Worm (Caenorhabditis elegans) whole organism, early embryonic: Measurements from ENCODE around the gene C16D9.5.

ENCODE experiments used
- B0310.2 ChIP-seq: sonication (generic microtip); optimal IDR thresholded peaks from 2 replicates; lab custom pipeline; 2016; ENCODE audit warnings: mild to moderate bottlenecking, missing genetic modification characterization, missing compliant biosample characterization
- F13C5.2 ChIP-seq: sonication (generic microtip); optimal IDR thresholded peaks from 2 replicates; lab custom pipeline; 2017; ENCODE audit warnings: mild to moderate bottlenecking, missing genetic modification characterization, inconsistent platforms, missing compliant biosample characterization
- aly-1 ChIP-seq: sonication (generic microtip); optimal IDR thresholded peaks from 2 replicates; lab custom pipeline; 2016; ENCODE audit warnings: missing genetic modification characterization, missing compliant biosample characterization
- ama-1 ChIP-seq: fragments of 150-350 bp; optimal IDR thresholded peaks from 2 replicates; lab custom pipeline; 2014
- ceh-13 ChIP-seq: fragments of 200-800 bp; sonication (Bioruptor generic); optimal IDR thresholded peaks from 2 replicates; lab custom pipeline; 2018; ENCODE audit warnings: mild to moderate bottlenecking, missing genetic modification characterization, missing compliant biosample characterization
- ceh-36 ChIP-seq: sonication (generic microtip); optimal IDR thresholded peaks from 2 replicates; lab custom pipeline; 2016; ENCODE audit warnings: missing genetic modification characterization, inconsistent platforms, missing compliant biosample characterization
- ets-7 ChIP-seq: sonication (generic microtip); optimal IDR thresholded peaks from 2 replicates; lab custom pipeline; 2016; ENCODE audit warnings: missing genotype, missing genetic modification characterization, missing compliant biosample characterization
- flt-1 ChIP-seq: fragments of 200-800 bp; sonication (Bioruptor generic); IDR thresholded peaks from 2 replicates; pipeline ENCODE4 v1.3.6; 2022; ENCODE audit warnings: missing genetic modification characterization, missing compliant biosample characterization
- hmbx-1 ChIP-seq: sonication (generic microtip); optimal IDR thresholded peaks from 2 replicates; lab custom pipeline; 2016; ENCODE audit warnings: mild to moderate bottlenecking, missing genetic modification characterization, missing compliant biosample characterization
- hmg-4 ChIP-seq: fragments of 200-800 bp; sonication (Bioruptor generic); optimal IDR thresholded peaks from 2 replicates; lab custom pipeline; 2018; ENCODE audit warnings: mild to moderate bottlenecking, missing genetic modification characterization, missing compliant biosample characterization
- hnd-1 ChIP-seq: sonication (generic microtip); optimal IDR thresholded peaks from 2 replicates; lab custom pipeline; 2016; ENCODE audit warnings: missing genetic modification characterization, missing compliant biosample characterization
- pes-1 ChIP-seq: fragments of 200-800 bp; sonication (Bioruptor generic); IDR thresholded peaks from 2 replicates; pipeline ENCODE4 v1.3.6; 2022; ENCODE audit warnings: missing genetic modification reagents, missing genetic modification characterization, missing compliant biosample characterization
- scrt-1 ChIP-seq: fragments of 200-800 bp; sonication (Bioruptor generic); IDR thresholded peaks from 2 replicates; pipeline ENCODE4 v1.3.6; 2022; ENCODE audit warnings: missing genetic modification characterization, missing compliant biosample characterization
- sea-1 ChIP-seq: fragments of 200-800 bp; sonication (Bioruptor generic); conservative IDR thresholded peaks from 2 replicates; pipeline ENCODE4 v1.3.6; 2022; ENCODE audit warnings: missing genetic modification characterization, missing compliant biosample characterization
- tbx-11 ChIP-seq: fragments of 200-800 bp; sonication (Bioruptor generic); IDR thresholded peaks from 2 replicates; pipeline ENCODE4 v1.3.6; 2022; ENCODE audit warnings: missing genetic modification characterization, missing compliant biosample characterization
- tbx-37 ChIP-seq: fragments of 200-800 bp; sonication (Bioruptor generic); conservative IDR thresholded peaks from 2 replicates; pipeline ENCODE4 v1.3.6; 2022; ENCODE audit warnings: missing genetic modification reagents, missing genetic modification characterization, missing compliant biosample characterization
- tra-4 ChIP-seq: sonication (generic microtip); optimal IDR thresholded peaks from 2 replicates; lab custom pipeline; 2017; ENCODE audit warnings: missing genetic modification characterization, missing compliant biosample characterization

The C16D9.5 gene

ce11 chrV:8221083-8221538 is 24.2 kb downstream of the C16D9.5 start, which contains the start of the genes cogc-6 and air-1:
Gene cogc-6 (minus strand): TSS chrV:8221316.
Gene air-1 (plus strand): TSS chrV:8221488.
- no peak for TF ChIP-seq ceh-36 (tag; lab: Kevin White, UChicago)
- no peak for TF ChIP-seq hmg-4 (GFP tag; lab: Kevin White, UChicago)
- no peak for TF ChIP-seq ceh-13
- no peak for TF ChIP-seq tbx-37

ce11 chrV:8219550-8219949 is 25.8 kb downstream of the C16D9.5 start:
- TF ChIP-seq hmg-4 (GFP tag; lab: Kevin White, UChicago) (no peak), aly-1 (tag; lab: Kevin White, UChicago) (no peak), ets-7 (tag; lab: Kevin White, UChicago) (no peak), F13C5.2 (no peak), ama-1 (lab: Kevin White, UChicago) (no peak), sea-1 (GFP tag; lab: Robert Waterston, UW) (no peak), ceh-13 (no peak), ceh-36 (tag; lab: Kevin White, UChicago) (no peak), flt-1 (GFP tag; lab: Robert Waterston, UW) (no peak), tra-4 (tag; lab: Kevin White, UChicago) (no peak), B0310.2 (no peak), tbx-37 (no peak), pes-1 (GFP tag; lab: Robert Waterston, UW) (no peak)

ce11 chrV:8217661-8218265 is 27.6 kb downstream of the C16D9.5 start, which contains the start of gene K07C11.8:
Gene K07C11.8 (minus strand): TSS chrV:8217884.
- no peak for TF ChIP-seq tbx-37
- TF ChIP-seq flt-1 (GFP tag; lab: Robert Waterston, UW) = no peak
- TF ChIP-seq aly-1 (tag; lab: Kevin White, UChicago) = no peak
- TF ChIP-seq tra-4 (tag; lab: Kevin White, UChicago) = no peak
- TF ChIP-seq hmg-4 (GFP tag; lab: Kevin White, UChicago) = no peak
- no peak for TF ChIP-seq sea-1 (GFP tag; lab: Robert Waterston, UW)
- no peak for TF ChIP-seq ceh-36 (tag; lab: Kevin White, UChicago)
- no peak for TF ChIP-seq scrt-1 (GFP tag; lab: Robert Waterston, UW)
- no peak for TF ChIP-seq B0310.2
- no peak for TF ChIP-seq tbx-11 (GFP tag; lab: Robert Waterston, UW)
- TF ChIP-seq pes-1 (GFP tag; lab: Robert Waterston, UW) = no peak
- TF ChIP-seq ama-1 (lab: Kevin White, UChicago) = no peak
- TF ChIP-seq hnd-1 (tag; lab: Kevin White, UChicago) = no peak
- TF ChIP-seq ets-7 (tag; lab: Kevin White, UChicago) = no peak
- TF ChIP-seq hmbx-1 (tag; lab: Kevin White, UChicago) = no peak

ce11 chrV:8217118-8217517 is 28.2 kb downstream of the C16D9.5 start:
- TF ChIP-seq tra-4 (tag; lab: Kevin White, UChicago) (no peak), aly-1 (tag; lab: Kevin White, UChicago) (no peak), pes-1 (GFP tag; lab: Robert Waterston, UW) (no peak), ama-1 (lab: Kevin White, UChicago) (no peak), ceh-36 (tag; lab: Kevin White, UChicago) (no peak), ceh-13 (no peak), flt-1 (GFP tag; lab: Robert Waterston, UW) (no peak), tbx-11 (GFP tag; lab: Robert Waterston, UW) (no peak), hnd-1 (tag; lab: Kevin White, UChicago) (no peak), hmbx-1 (tag; lab: Kevin White, UChicago) (no peak), scrt-1 (GFP tag; lab: Robert Waterston, UW) (no peak), tbx-37 (no peak)

ce11 chrV:8215158-8215557 is 30.2 kb downstream of the C16D9.5 start:
- no peak for TF ChIP-seq B0310.2
- no peak for TF ChIP-seq F13C5.2
- no peak for TF ChIP-seq tbx-37
- no peak for TF ChIP-seq scrt-1 (GFP tag; lab: Robert Waterston, UW)
- no peak for TF ChIP-seq tbx-11 (GFP tag; lab: Robert Waterston, UW)
- no peak for TF ChIP-seq hmbx-1 (tag; lab: Kevin White, UChicago)
- TF ChIP-seq ama-1 (lab: Kevin White, UChicago) = no peak
- TF ChIP-seq ceh-36 (tag; lab: Kevin White, UChicago) = no peak
- no peak for TF ChIP-seq hmg-4 (GFP tag; lab: Kevin White, UChicago)
- TF ChIP-seq ets-7 (tag; lab: Kevin White, UChicago) = no peak
- TF ChIP-seq aly-1 (tag; lab: Kevin White, UChicago) = no peak
- TF ChIP-seq hnd-1 (tag; lab: Kevin White, UChicago) = no peak
- no peak for TF ChIP-seq tra-4 (tag; lab: Kevin White, UChicago)
- no peak for TF ChIP-seq ceh-13
- TF ChIP-seq flt-1 (GFP tag; lab: Robert Waterston, UW) = no peak
- no peak for TF ChIP-seq sea-1 (GFP tag; lab: Robert Waterston, UW)
- no peak for TF ChIP-seq pes-1 (GFP tag; lab: Robert Waterston, UW)

- no peak for TF ChIP-seq tbx-11 (GFP tag; lab: Robert Waterston, UW)
- TF ChIP-seq hmg-4 (GFP tag; lab: Kevin White, UChicago) = no peak
- no peak for TF ChIP-seq ceh-13
- no peak for TF ChIP-seq aly-1 (tag; lab: Kevin White, UChicago)
- TF ChIP-seq flt-1 (GFP tag; lab: Robert Waterston, UW) = no peak
- TF ChIP-seq ama-1 (lab: Kevin White, UChicago) = no peak
- TF ChIP-seq pes-1 (GFP tag; lab: Robert Waterston, UW) = no peak
- TF ChIP-seq scrt-1 (GFP tag; lab: Robert Waterston, UW) = no peak
- TF ChIP-seq ets-7 (tag; lab: Kevin White, UChicago) = no peak
- TF ChIP-seq hmbx-1 (tag; lab: Kevin White, UChicago) = no peak
- TF ChIP-seq B0310.2 = no peak
- TF ChIP-seq F13C5.2 = no peak
- TF ChIP-seq hnd-1 (tag; lab: Kevin White, UChicago) = no peak
- TF ChIP-seq sea-1 (GFP tag; lab: Robert Waterston, UW) = no peak
- TF ChIP-seq tbx-37 = no peak
- TF ChIP-seq ceh-36 (tag; lab: Kevin White, UChicago) = no peak
- no peak for TF ChIP-seq tra-4 (tag; lab: Kevin White, UChicago)
These were observed 31.5 kb downstream of the C16D9.5 start, which contains the start of gene K07C11.7 for ce11 chrV:8213868-8214267. Gene K07C11.7 (minus strand): TSS chrV:8213968.
